Fruit fly (Drosophila melanogaster) whole organism, prepupa: Measurements from ENCODE around the gene Grx1.
A peak's percentile ranks its signal among the peaks of the same experiment; 100 is the strongest.

ENCODE experiments used
- Blimp-1 ChIP-seq: fragments of 200-800 bp; sonication (Bioruptor generic); optimal IDR thresholded peaks from 3 replicates; lab custom pipeline; 2017; ENCODE audit warnings: missing biosample characterization, missing genetic modification characterization, mild to moderate bottlenecking, moderate library complexity, missing genetic modification reagents
- CG11902 ChIP-seq: fragments of 200-800 bp; sonication (Bioruptor generic); optimal IDR thresholded peaks from 3 replicates; lab custom pipeline; 2016; ENCODE audit warnings: missing biosample characterization, missing genetic modification characterization
- CG1621 ChIP-seq: fragments of 200-800 bp; sonication (Bioruptor generic); optimal IDR thresholded peaks from 3 replicates; lab custom pipeline; 2018; ENCODE audit warnings: missing biosample characterization, mild to moderate bottlenecking, missing genetic modification characterization
- CG16779 ChIP-seq: fragments of 200-800 bp; sonication (Bioruptor generic); optimal IDR thresholded peaks from 3 replicates; lab custom pipeline; 2017; ENCODE audit warnings: missing biosample characterization, mild to moderate bottlenecking, missing genetic modification characterization
- CG3032 ChIP-seq: fragments of 200-800 bp; optimal IDR thresholded peaks from 2 replicates; lab custom pipeline; 2019; ENCODE audit warnings: missing biosample characterization, mild to moderate bottlenecking, missing genetic modification characterization, moderate library complexity
- CG32006 ChIP-seq: fragments of 200-800 bp; sonication (Bioruptor generic); optimal IDR thresholded peaks from 3 replicates; lab custom pipeline; 2017; ENCODE audit warnings: missing biosample characterization, mild to moderate bottlenecking, missing genetic modification characterization
- CG34406 ChIP-seq: fragments of 200-800 bp; sonication (Bioruptor generic); optimal IDR thresholded peaks from 3 replicates; lab custom pipeline; 2016; ENCODE audit warnings: missing biosample characterization, missing genetic modification characterization
- CG3919 ChIP-seq: fragments of 200-800 bp; sonication (Bioruptor generic); optimal IDR thresholded peaks from 3 replicates; lab custom pipeline; 2016; ENCODE audit warnings: missing biosample characterization, missing genetic modification characterization
- CG6163 ChIP-seq: fragments of 200-800 bp; sonication (Bioruptor generic); IDR thresholded peaks from 3 replicates; pipeline ENCODE4 v1.3.6; 2022; ENCODE audit warnings: missing biosample characterization, missing genetic modification characterization
- CG6808 ChIP-seq: fragments of 200-800 bp; sonication (Bioruptor generic); optimal IDR thresholded peaks from 3 replicates; lab custom pipeline; 2017; ENCODE audit warnings: missing biosample characterization, missing genetic modification characterization, mild to moderate bottlenecking, moderate library complexity, missing genetic modification reagents
- CG6854 ChIP-seq: fragments of 200-800 bp; sonication (Bioruptor generic); optimal IDR thresholded peaks from 2 replicates; lab custom pipeline; 2017; ENCODE audit warnings: missing biosample characterization, mild to moderate bottlenecking, missing genetic modification characterization
- CG7368 ChIP-seq: fragments of 200-800 bp; sonication (Bioruptor generic); optimal IDR thresholded peaks from 3 replicates; lab custom pipeline; 2016; ENCODE audit warnings: missing biosample characterization, missing genetic modification characterization
- CG8319 ChIP-seq: fragments of 200-800 bp; sonication (Bioruptor generic); optimal IDR thresholded peaks from 3 replicates; lab custom pipeline; 2016; ENCODE audit warnings: missing biosample characterization, missing genetic modification characterization
- Eip93F ChIP-seq: fragments of 200-800 bp; sonication (Bioruptor generic); optimal IDR thresholded peaks from 2 replicates; lab custom pipeline; 2016; ENCODE audit warnings: missing biosample characterization, mild to moderate bottlenecking, missing genetic modification characterization
- Ets96B ChIP-seq: fragments of 200-800 bp; optimal IDR thresholded peaks from 2 replicates; lab custom pipeline; 2019; ENCODE audit warnings: missing biosample characterization, mild to moderate bottlenecking, missing genetic modification characterization, moderate library complexity
- Gug ChIP-seq: fragments of 200-800 bp; sonication (Bioruptor generic); IDR thresholded peaks from 2 replicates; pipeline ENCODE4 v1.3.6; 2022; ENCODE audit warnings: missing biosample characterization, missing genetic modification characterization
- Hr39 ChIP-seq: fragments of 200-800 bp; sonication (Bioruptor generic); optimal IDR thresholded peaks from 2 replicates; lab custom pipeline; 2016; ENCODE audit warnings: missing biosample characterization, missing genetic modification characterization
- Hr4 ChIP-seq: fragments of 200-800 bp; sonication (Bioruptor generic); optimal IDR thresholded peaks from 3 replicates; lab custom pipeline; 2016; ENCODE audit warnings: missing biosample characterization, missing genetic modification characterization
- Met ChIP-seq: fragments of 200-800 bp; sonication (Bioruptor generic); optimal IDR thresholded peaks from 3 replicates; lab custom pipeline; 2016; ENCODE audit warnings: missing biosample characterization, missing genetic modification characterization
- Smox ChIP-seq: fragments of 200-800 bp; sonication (Bioruptor generic); optimal IDR thresholded peaks from 3 replicates; lab custom pipeline; 2016; ENCODE audit warnings: missing biosample characterization, missing genetic modification characterization
- Sox102F ChIP-seq: fragments of 200-800 bp; sonication (Bioruptor generic); optimal IDR thresholded peaks from 2 replicates; lab custom pipeline; 2016; ENCODE audit warnings: missing biosample characterization, mild to moderate bottlenecking, missing genetic modification characterization
- Sox15 ChIP-seq: fragments of 200-800 bp; sonication (Bioruptor generic); optimal IDR thresholded peaks from 3 replicates; lab custom pipeline; 2016; ENCODE audit warnings: missing biosample characterization, missing genetic modification characterization
- dac ChIP-seq: fragments of 200-800 bp; sonication (Bioruptor generic); optimal IDR thresholded peaks from 2 replicates; lab custom pipeline; 2017; ENCODE audit warnings: missing biosample characterization, mild to moderate bottlenecking, missing genetic modification characterization
- dsx ChIP-seq: fragments of 200-800 bp; optimal IDR thresholded peaks from 3 replicates; lab custom pipeline; 2019; ENCODE audit warnings: missing biosample characterization, mild to moderate bottlenecking, missing genetic modification characterization, moderate library complexity; ENCODE audit not compliant: poor library complexity, severe bottlenecking
- esn ChIP-seq: fragments of 200-800 bp; sonication (Bioruptor generic); optimal IDR thresholded peaks from 2 replicates; lab custom pipeline; 2016; ENCODE audit warnings: missing biosample characterization, mild to moderate bottlenecking, missing genetic modification characterization, moderate library complexity
- fd85E ChIP-seq: fragments of 200-800 bp; sonication (Bioruptor generic); optimal IDR thresholded peaks from 3 replicates; lab custom pipeline; 2016; ENCODE audit warnings: missing biosample characterization, missing genetic modification characterization
- fkh ChIP-seq: fragments of 200-800 bp; sonication (Bioruptor generic); optimal IDR thresholded peaks from 3 replicates; lab custom pipeline; 2017; ENCODE audit warnings: missing biosample characterization, mild to moderate bottlenecking, missing genetic modification characterization, moderate library complexity
- lz ChIP-seq: fragments of 200-800 bp; sonication (Bioruptor generic); optimal IDR thresholded peaks from 3 replicates; lab custom pipeline; 2016; ENCODE audit warnings: missing biosample characterization, missing genetic modification characterization
- net ChIP-seq: fragments of 200-800 bp; sonication (Bioruptor generic); optimal IDR thresholded peaks from 3 replicates; lab custom pipeline; 2016; ENCODE audit warnings: missing biosample characterization, missing genetic modification characterization
- pdm3 ChIP-seq: fragments of 200-800 bp; sonication (Bioruptor generic); optimal IDR thresholded peaks from 3 replicates; lab custom pipeline; 2016; ENCODE audit warnings: missing biosample characterization, missing genetic modification characterization
- salr ChIP-seq, 2 experiments: fragments of 200-800 bp; sonication (Bioruptor generic); optimal IDR thresholded peaks; 3 replicates each; lab custom pipeline; 2016 to 2018; ENCODE audit warnings: missing biosample characterization in 2 of 2, missing genetic modification characterization in 2 of 2, mild to moderate bottlenecking in 1 of 2
- spab ChIP-seq: fragments of 200-800 bp; sonication (Bioruptor generic); optimal IDR thresholded peaks from 2 replicates; lab custom pipeline; 2017; ENCODE audit warnings: missing biosample characterization, mild to moderate bottlenecking, missing genetic modification characterization, missing genetic modification reagents
- ss ChIP-seq, 2 experiments: fragments of 200-800 bp; sonication (Bioruptor generic); optimal IDR thresholded peaks; 2 replicates in 1 of 2; 3 replicates in 1 of 2; lab custom pipeline; 2017 to 2018; ENCODE audit warnings: mild to moderate bottlenecking in 2 of 2, missing biosample characterization in 2 of 2, missing genetic modification characterization in 2 of 2, moderate library complexity in 1 of 2
- svp ChIP-seq: fragments of 200-800 bp; sonication (Bioruptor generic); peaks from one replicate; lab custom pipeline; 2016; ENCODE audit warnings: missing biosample characterization, missing genetic modification characterization
- topi ChIP-seq: fragments of 200-800 bp; sonication (Bioruptor generic); optimal IDR thresholded peaks from 3 replicates; lab custom pipeline; 2016; ENCODE audit warnings: missing biosample characterization, missing genetic modification characterization
- vri ChIP-seq: fragments of 200-800 bp; sonication (Bioruptor generic); optimal IDR thresholded peaks from 3 replicates; lab custom pipeline; 2016; ENCODE audit warnings: missing biosample characterization, mild to moderate bottlenecking, missing genetic modification characterization

Grx1 gene

dm6 chr3L:18824851-18825250, 44.2 kb upstream of the Grx1 start (continued):
- TF ChIP-seq Met (no peak), vri (peak; percentile 32), CG6808 (no peak), pdm3 (GFP tag; lab: Kevin White, UChicago) (no peak), svp (GFP tag; lab: Kevin White, UChicago) (peak; percentile 88), esn (GFP tag; lab: Kevin White, UChicago) (no peak), lz (no peak), Smox (GFP tag; lab: Kevin White, UChicago) (no peak), CG34406 (GFP tag; lab: Kevin White, UChicago) (no peak), Gug (no peak), CG8319 (GFP tag; lab: Kevin White, UChicago) (no peak), net (GFP tag; lab: Kevin White, UChicago) (no peak), salr (GFP tag; optimal IDR thresholded peaks at IDR 0.05; lab: Kevin White, UChicago) (no peak)

dm6 chr3L:18825993-18826392, 43.0 kb upstream of the Grx1 start:
- TF ChIP-seq pdm3 (GFP tag; lab: Kevin White, UChicago) (no peak), svp (GFP tag; lab: Kevin White, UChicago) (peak; percentile 94), Eip93F (GFP tag; lab: Kevin White, UChicago) (peak; percentile 56), CG16779 (tag; lab: Kevin White, UChicago) (no peak), vri (peak; percentile 68)

dm6 chr3L:18828318-18828717, 40.7 kb upstream of the Grx1 start:
- TF ChIP-seq CG32006 (GFP tag; lab: Kevin White, UChicago) = no peak
- TF ChIP-seq dac (GFP tag; lab: Kevin White, UChicago) = no peak
- no peak for TF ChIP-seq spab (GFP tag; lab: Kevin White, UChicago)
- TF ChIP-seq Sox102F (GFP tag; lab: Kevin White, UChicago) = no peak
- no peak for TF ChIP-seq CG8319 (GFP tag; lab: Kevin White, UChicago)
- no peak for TF ChIP-seq Blimp-1
- TF ChIP-seq ss (GFP tag; optimal IDR thresholded peaks at IDR 0.05; lab: Kevin White, UChicago) = no peak
- TF ChIP-seq fd85E (GFP tag; lab: Kevin White, UChicago) = no peak
- TF ChIP-seq esn (GFP tag; lab: Kevin White, UChicago) = peak; percentile 1
- TF ChIP-seq Ets96B (tag; lab: Kevin White, UChicago) = no peak
- no peak for TF ChIP-seq Sox15 (GFP tag; lab: Kevin White, UChicago)
- no peak for TF ChIP-seq CG7368
- peak; percentile 7 for TF ChIP-seq Eip93F (GFP tag; lab: Kevin White, UChicago)
- no peak for TF ChIP-seq topi
- no peak for TF ChIP-seq Gug
- TF ChIP-seq svp (GFP tag; lab: Kevin White, UChicago) = peak; percentile 34
- TF ChIP-seq CG11902 = no peak
- TF ChIP-seq lz = no peak
- TF ChIP-seq dsx (GFP tag; lab: Kevin White, UChicago) = no peak
- TF ChIP-seq CG3032 (tag; lab: Kevin White, UChicago) = no peak
- no peak for TF ChIP-seq CG1621 (tag; lab: Kevin White, UChicago)
- peak; percentile 10 for TF ChIP-seq Hr4 (GFP tag; lab: Kevin White, UChicago)
- TF ChIP-seq, all 60 proteins: peak for 4

dm6 chr3L:18832195-18832594, 36.8 kb upstream of the Grx1 start:
- TF ChIP-seq spab (GFP tag; lab: Kevin White, UChicago) (no peak), Ets96B (tag; lab: Kevin White, UChicago) (no peak), esn (GFP tag; lab: Kevin White, UChicago) (no peak), CG32006 (GFP tag; lab: Kevin White, UChicago) (no peak), Smox (GFP tag; lab: Kevin White, UChicago) (no peak), CG6163 (no peak), CG3032 (tag; lab: Kevin White, UChicago) (no peak), CG3919 (GFP tag; lab: Kevin White, UChicago) (no peak), topi (no peak), CG11902 (no peak), vri (no peak), CG6854 (GFP tag; lab: Kevin White, UChicago) (no peak), Sox102F (GFP tag; lab: Kevin White, UChicago) (no peak), Hr39 (no peak), fkh (GFP tag; lab: Kevin White, UChicago) (no peak), dsx (GFP tag; lab: Kevin White, UChicago) (no peak), Gug (no peak)
- TF ChIP-seq, all 60 proteins: peak for 0
